Worm (Caenorhabditis elegans) whole organism, L4 larva: Measurements from ENCODE around the gene sru-30.
A peak's percentile ranks its signal among the peaks of the same experiment; 100 is the strongest.

Source experiments
- F10B5.3 ChIP-seq: sonication (generic microtip); optimal IDR thresholded peaks from 2 replicates; lab custom pipeline; 2016; ENCODE audit warnings: mild to moderate bottlenecking, missing genetic modification characterization, missing compliant biosample characterization
- F37D6.2 ChIP-seq: sonication (generic microtip); optimal IDR thresholded peaks from 2 replicates; lab custom pipeline; 2016; ENCODE audit warnings: mild to moderate bottlenecking, missing genetic modification characterization, missing compliant biosample characterization
- F44E2.7 ChIP-seq: fragments of 200-800 bp; sonication (Bioruptor generic); IDR thresholded peaks from 2 replicates; pipeline ENCODE4 v2.1.2; 2022; ENCODE audit warnings: missing genetic modification characterization, missing compliant biosample characterization
- T20F7.1 ChIP-seq: fragments of 200-800 bp; sonication (Bioruptor generic); optimal IDR thresholded peaks from 2 replicates; lab custom pipeline; 2018; ENCODE audit warnings: mild to moderate bottlenecking, missing genetic modification characterization, missing compliant biosample characterization
- Y105C5A.15 ChIP-seq: fragments of 200-800 bp; sonication (Bioruptor generic); IDR thresholded peaks from 2 replicates; pipeline ENCODE4 v1.3.6; 2022; ENCODE audit warnings: missing genetic modification characterization, missing compliant biosample characterization
- Y48G9A.11 ChIP-seq: fragments of 200-800 bp; sonication (Bioruptor generic); IDR thresholded peaks from 2 replicates; pipeline ENCODE4 v1.3.6; 2022; ENCODE audit warnings: missing genetic modification reagents, missing genetic modification characterization, missing compliant biosample characterization
- Y75B8A.6 ChIP-seq: fragments of 200-800 bp; sonication (Bioruptor generic); IDR thresholded peaks from 2 replicates; pipeline ENCODE4 v1.3.6; 2022; ENCODE audit warnings: missing genetic modification reagents, missing genetic modification characterization, missing compliant biosample characterization
- ZK546.5 ChIP-seq, 2 experiments: sonication (generic microtip); optimal IDR thresholded peaks; 2 replicates each; lab custom pipeline; 2017; ENCODE audit warnings: missing biosample characterization in 2 of 2, missing genetic modification characterization in 2 of 2
- aly-2 ChIP-seq: sonication (generic microtip); optimal IDR thresholded peaks from 2 replicates; lab custom pipeline; 2018; ENCODE audit warnings: missing biosample characterization, missing genetic modification characterization
- ama-1 ChIP-seq: fragments of 150-350 bp; optimal IDR thresholded peaks from 2 replicates; lab custom pipeline; 2014; ENCODE audit warnings: inconsistent platforms, mixed read lengths
- ceh-20 ChIP-seq: fragments of 200-800 bp; sonication (Bioruptor generic); IDR thresholded peaks from 2 replicates; pipeline ENCODE4 v1.3.6; 2022; ENCODE audit warnings: missing genetic modification reagents, missing genetic modification characterization, missing compliant biosample characterization
- daf-16 ChIP-seq, 3 experiments: sonication (generic microtip); optimal IDR thresholded peaks; 2 replicates each; lab custom pipeline; 2016 to 2017; ENCODE audit warnings: missing genetic modification characterization in 3 of 3, missing genetic modification reagents in 3 of 3, mild to moderate bottlenecking in 2 of 3, missing compliant biosample characterization in 2 of 3, missing biosample characterization in 1 of 3, moderate library complexity in 1 of 3
- daf-19 ChIP-seq: fragments of 200-800 bp; sonication (Bioruptor generic); conservative IDR thresholded peaks from 2 replicates; pipeline ENCODE4 v1.3.6; 2022; ENCODE audit warnings: missing genetic modification characterization, missing compliant biosample characterization
- dmd-6 ChIP-seq: fragments of 200-800 bp; sonication (Bioruptor generic); IDR thresholded peaks from 2 replicates; pipeline ENCODE4 v1.3.6; 2022; ENCODE audit warnings: missing genetic modification reagents, missing genetic modification characterization, missing compliant biosample characterization
- dmd-8 ChIP-seq: fragments of 200-800 bp; sonication (Bioruptor generic); IDR thresholded peaks from 2 replicates; pipeline ENCODE4 v1.3.6; 2022; ENCODE audit warnings: missing genetic modification characterization, missing compliant biosample characterization
- duxl-1 ChIP-seq: sonication (generic microtip); optimal IDR thresholded peaks from 2 replicates; lab custom pipeline; 2016; ENCODE audit warnings: mild to moderate bottlenecking, missing genetic modification characterization, moderate library complexity, missing compliant biosample characterization; ENCODE audit not compliant: poor library complexity
- dve-1 ChIP-seq: sonication (generic microtip); optimal IDR thresholded peaks from 2 replicates; lab custom pipeline; 2017; ENCODE audit warnings: antibody characterized with exemption, mild to moderate bottlenecking, missing genetic modification characterization, missing compliant biosample characterization; ENCODE audit not compliant: insufficient read depth
- hif-1 ChIP-seq, 2 experiments: sonication (generic microtip); optimal IDR thresholded peaks; 2 replicates each; lab custom pipeline; 2016 to 2017; ENCODE audit warnings: missing compliant biosample characterization in 2 of 2, missing genetic modification characterization in 2 of 2, missing genetic modification reagents in 2 of 2, missing genotype in 2 of 2, mild to moderate bottlenecking in 1 of 2
- hlh-11 ChIP-seq: fragments of 200-800 bp; sonication (Bioruptor generic); optimal IDR thresholded peaks from 2 replicates; lab custom pipeline; 2018; ENCODE audit warnings: mild to moderate bottlenecking, missing genetic modification characterization, missing compliant biosample characterization
- hlh-30 ChIP-seq: sonication (generic microtip); optimal IDR thresholded peaks from 2 replicates; lab custom pipeline; 2017; ENCODE audit warnings: antibody characterized with exemption, mild to moderate bottlenecking, missing genetic modification characterization, missing compliant biosample characterization; ENCODE audit not compliant: insufficient read depth
- hmg-1.1 ChIP-seq: fragments of 200-800 bp; sonication (Bioruptor generic); IDR thresholded peaks from 2 replicates; pipeline ENCODE4 v1.3.6; 2022; ENCODE audit warnings: missing genetic modification reagents, missing genetic modification characterization, missing compliant biosample characterization
- madf-9 ChIP-seq: fragments of 200-800 bp; sonication (Bioruptor generic); conservative IDR thresholded peaks from 2 replicates; pipeline ENCODE4 v1.3.6; 2022; ENCODE audit warnings: missing genetic modification reagents, missing genetic modification characterization, missing compliant biosample characterization
- mdl-1 ChIP-seq, 2 experiments: fragments of 150-350 bp in 1 of 2; sonication (generic microtip) in 1 of 2; optimal IDR thresholded peaks; 2 replicates each; lab custom pipeline; 2014 to 2017; ENCODE audit warnings: missing biosample characterization in 2 of 2, missing genetic modification characterization in 2 of 2
- mdt-29 ChIP-seq: fragments of 200-800 bp; sonication (Bioruptor generic); IDR thresholded peaks from 2 replicates; pipeline ENCODE4 v1.3.6; 2022; ENCODE audit warnings: missing genetic modification reagents, missing genetic modification characterization, missing compliant biosample characterization
- mes-2 ChIP-seq: sonication (generic microtip); optimal IDR thresholded peaks from 2 replicates; lab custom pipeline; 2016; ENCODE audit warnings: missing genotype, mild to moderate bottlenecking, missing genetic modification characterization, missing compliant biosample characterization; ENCODE audit not compliant: poor library complexity, severe bottlenecking
- mxl-2 ChIP-seq: fragments of 200-800 bp; sonication (Bioruptor generic); conservative IDR thresholded peaks from 2 replicates; pipeline ENCODE4 v1.3.6; 2022; ENCODE audit warnings: missing genetic modification reagents, missing genetic modification characterization, missing compliant biosample characterization
- mxl-3 ChIP-seq: fragments of 200-800 bp; sonication (Bioruptor generic); optimal IDR thresholded peaks from 2 replicates; lab custom pipeline; 2018; ENCODE audit warnings: mild to moderate bottlenecking, missing genetic modification characterization, missing compliant biosample characterization
- nhr-102 ChIP-seq: sonication (generic microtip); optimal IDR thresholded peaks from 2 replicates; lab custom pipeline; 2016; ENCODE audit warnings: mild to moderate bottlenecking, missing genetic modification characterization, moderate library complexity, missing compliant biosample characterization
- nhr-28 ChIP-seq: fragments of 150-350 bp; optimal IDR thresholded peaks from 2 replicates; lab custom pipeline; 2014; ENCODE audit warnings: missing biosample characterization, missing genetic modification characterization
- nhr-42 ChIP-seq: fragments of 200-800 bp; sonication (Bioruptor generic); IDR thresholded peaks from 2 replicates; pipeline ENCODE4 v1.3.6; 2022; ENCODE audit warnings: missing genetic modification characterization, missing compliant biosample characterization
- nhr-6 ChIP-seq: fragments of 150-350 bp; optimal IDR thresholded peaks from 2 replicates; lab custom pipeline; 2014; ENCODE audit warnings: missing biosample characterization, missing genetic modification characterization
- nhr-76 ChIP-seq: fragments of 150-350 bp; optimal IDR thresholded peaks from 2 replicates; lab custom pipeline; 2014; ENCODE audit warnings: missing biosample characterization, missing genetic modification characterization
- nhr-77 ChIP-seq: fragments of 150-350 bp; optimal IDR thresholded peaks from 2 replicates; lab custom pipeline; 2014; ENCODE audit warnings: missing biosample characterization, missing genetic modification characterization
- pha-4 ChIP-seq, 2 experiments: fragments of 150-350 bp in 1 of 2; fragments of 200-800 bp in 1 of 2; sonication (Bioruptor generic) in 1 of 2; IDR thresholded peaks in 1 of 2; optimal IDR thresholded peaks in 1 of 2; 2 replicates each; pipeline versions ENCODE4 v1.3.6 to Lab custom; 2014 to 2022; ENCODE audit warnings: missing genetic modification characterization in 2 of 2, missing genetic modification reagents in 2 of 2, missing biosample characterization in 1 of 2, missing compliant biosample characterization in 1 of 2
- php-3 ChIP-seq: fragments of 200-800 bp; sonication (Bioruptor generic); IDR thresholded peaks from 2 replicates; pipeline ENCODE4 v1.3.6; 2022; ENCODE audit warnings: missing genetic modification reagents, missing genetic modification characterization, missing compliant biosample characterization
- pqm-1 ChIP-seq: sonication (generic microtip); optimal IDR thresholded peaks from 2 replicates; lab custom pipeline; 2017; ENCODE audit warnings: missing biosample characterization, missing genetic modification characterization
- saeg-2 ChIP-seq: fragments of 200-800 bp; sonication (Bioruptor generic); IDR thresholded peaks from 2 replicates; pipeline ENCODE4 v1.3.6; 2022; ENCODE audit warnings: missing genetic modification reagents, missing genetic modification characterization, missing compliant biosample characterization
- sdz-12 ChIP-seq: fragments of 200-800 bp; sonication (Bioruptor generic); optimal IDR thresholded peaks from 2 replicates; lab custom pipeline; 2018; ENCODE audit warnings: mild to moderate bottlenecking, missing genetic modification characterization, missing compliant biosample characterization
- snpc-1.2 ChIP-seq: fragments of 200-800 bp; sonication (Bioruptor generic); IDR thresholded peaks from 2 replicates; pipeline ENCODE4 v1.3.6; 2022; ENCODE audit warnings: missing genetic modification reagents, missing genetic modification characterization, missing compliant biosample characterization
- spr-1 ChIP-seq: sonication (generic microtip); optimal IDR thresholded peaks from 2 replicates; lab custom pipeline; 2016; ENCODE audit warnings: mild to moderate bottlenecking, missing genetic modification characterization, missing compliant biosample characterization
- unc-62 ChIP-seq, 3 experiments: fragments of 150-350 bp in 1 of 3; sonication (generic microtip); optimal IDR thresholded peaks in 2 of 3; peaks in 1 of 3; 1 replicate in 1 of 3; 2 replicates in 2 of 3; lab custom pipeline; 2014 to 2017; ENCODE audit warnings: missing biosample characterization in 3 of 3, missing genetic modification characterization in 3 of 3, missing genetic modification reagents in 3 of 3, missing genotype in 1 of 3
- zag-1 ChIP-seq: fragments of 150-350 bp; optimal IDR thresholded peaks from 2 replicates; lab custom pipeline; 2014; ENCODE audit warnings: missing biosample characterization, missing genetic modification characterization
- zfp-2 ChIP-seq: sonication (generic microtip); optimal IDR thresholded peaks from 2 replicates; lab custom pipeline; 2016; ENCODE audit warnings: mild to moderate bottlenecking, missing genetic modification characterization, missing compliant biosample characterization
- zfp-3 ChIP-seq: fragments of 200-800 bp; sonication (Bioruptor generic); conservative IDR thresholded peaks from 2 replicates; pipeline ENCODE4 v1.3.6; 2022; ENCODE audit warnings: missing genetic modification reagents, missing genetic modification characterization, missing compliant biosample characterization

sru-30 gene

DNA sequence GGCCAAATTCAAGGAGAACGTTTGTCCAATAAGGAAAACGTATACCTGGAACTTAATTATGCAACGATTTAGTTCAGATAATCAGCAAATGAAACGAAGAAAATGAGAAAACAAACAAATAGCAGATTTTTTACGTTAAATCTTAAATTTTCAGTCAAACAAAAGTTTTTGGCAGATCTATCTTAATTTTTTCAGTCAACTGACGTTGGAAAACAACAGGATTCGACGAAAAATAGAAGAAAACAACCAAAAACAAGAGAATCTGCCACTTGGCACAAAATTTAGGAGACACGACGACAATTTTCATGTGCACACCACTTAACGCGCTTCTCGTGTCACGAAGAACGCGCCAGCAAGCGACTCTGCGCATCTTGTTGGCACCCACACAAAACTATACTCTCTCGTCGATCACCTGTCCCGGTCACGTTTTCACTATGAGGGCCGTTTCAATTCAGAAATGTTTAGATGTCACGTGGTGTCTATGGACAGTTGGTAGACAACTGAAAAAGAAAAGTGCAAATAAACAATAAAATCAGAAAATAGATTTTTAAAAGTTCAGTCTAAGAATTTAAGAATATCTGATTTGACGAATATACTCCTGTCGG is 23.9 kb upstream of the sru-30 start, which contains the start of gene ztf-7 (continued):
- TF ChIP-seq ZK546.5 (tag; optimal IDR thresholded peaks at IDR 0.05; lab: Kevin White, UChicago) (no peak), Y75B8A.6 (no peak), madf-9 (GFP tag; lab: Robert Waterston, UW) (peak; percentile 86), spr-1 (tag; lab: Kevin White, UChicago) (peak; percentile 91), zag-1 (no peak), nhr-76 (tag; lab: Kevin White, UChicago) (peak; percentile 48), hif-1 (tag; optimal IDR thresholded peaks at IDR 0.05; lab: Kevin White, UChicago) (peak; percentile 74 to 92), hmg-1.1 (GFP tag; lab: Robert Waterston, UW) (peak; percentile 91), nhr-102 (tag; lab: Kevin White, UChicago) (peak; percentile 97)

DNA sequence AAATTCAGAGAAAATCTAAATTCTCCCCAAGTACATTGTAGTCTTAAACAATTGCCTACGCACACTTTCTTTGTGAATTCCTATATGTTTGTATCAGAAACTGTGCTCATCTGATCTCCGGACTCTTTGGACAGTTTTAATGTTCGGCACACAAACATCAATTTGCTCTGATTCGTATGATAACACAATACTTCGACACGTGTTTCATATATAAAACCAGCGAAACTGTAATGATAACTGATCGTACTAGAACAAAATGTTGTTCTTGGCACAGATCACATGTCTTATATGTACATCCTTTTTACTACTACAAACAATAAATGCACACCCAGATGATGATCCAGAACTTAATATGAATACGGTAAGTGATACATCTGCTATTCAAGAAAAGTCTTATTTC is 22.3 kb upstream of the sru-30 start, which contains the start of gene lipl-2:
Gene lipl-2, plus strand, starts transcription at position 236 of the 400 bp plus-strand sequence.
- no peak for TF ChIP-seq mdt-29 (GFP tag; lab: Robert Waterston, UW)
- no peak for TF ChIP-seq F37D6.2 (tag; lab: Kevin White, UChicago)
- TF ChIP-seq ama-1 = no peak
- TF ChIP-seq hif-1 (tag; optimal IDR thresholded peaks at IDR 0.05; lab: Kevin White, UChicago) = no peak
- no peak for TF ChIP-seq Y105C5A.15 (GFP tag; lab: Robert Waterston, UW)
- TF ChIP-seq pha-4 (GFP tag; IDR thresholded peaks at IDR 0.05; lab: Robert Waterston, UW) = no peak
- TF ChIP-seq pha-4 (tag; optimal IDR thresholded peaks at IDR 0.05; lab: Kevin White, UChicago) = no peak
- TF ChIP-seq mxl-3 (GFP tag; lab: Kevin White, UChicago) = peak; percentile 32
- TF ChIP-seq F10B5.3 (tag; lab: Kevin White, UChicago) = no peak
- no peak for TF ChIP-seq zfp-2 (tag; lab: Kevin White, UChicago)
- no peak for TF ChIP-seq Y48G9A.11
- TF ChIP-seq unc-62 (GFP tag; optimal IDR thresholded peaks at IDR 0.05 in 1 of 2; lab: Kevin White, UChicago) = peak in 1 of 2 experiments; percentile 26
- no peak for TF ChIP-seq unc-62 (tag; optimal IDR thresholded peaks at IDR 0.05; lab: Kevin White, UChicago)
- peak; percentile 92 for TF ChIP-seq nhr-28 (tag; lab: Kevin White, UChicago)
- no peak for TF ChIP-seq aly-2 (tag; lab: Kevin White, UChicago)
- no peak for TF ChIP-seq saeg-2 (GFP tag; lab: Robert Waterston, UW)
- no peak for TF ChIP-seq daf-19
- peak; percentile 37 for TF ChIP-seq hlh-30
- TF ChIP-seq daf-16 (GFP tag; optimal IDR thresholded peaks at IDR 0.05; lab: Kevin White, UChicago) = no peak
- peak; percentile 90 for TF ChIP-seq daf-16 (tag; optimal IDR thresholded peaks at IDR 0.05; lab: Kevin White, UChicago)
- TF ChIP-seq snpc-1.2 (GFP tag; lab: Robert Waterston, UW) = no peak
- no peak for TF ChIP-seq mes-2 (tag; lab: Kevin White, UChicago)
- TF ChIP-seq F44E2.7 = no peak
- TF ChIP-seq T20F7.1 (GFP tag; lab: Kevin White, UChicago) = peak; percentile 33
- no peak for TF ChIP-seq zfp-3 (GFP tag; lab: Robert Waterston, UW)
- no peak for TF ChIP-seq sdz-12 (GFP tag; lab: Kevin White, UChicago)
- TF ChIP-seq mxl-2 = no peak
- TF ChIP-seq dmd-6 (GFP tag; lab: Robert Waterston, UW) = peak; percentile 79
- no peak for TF ChIP-seq duxl-1
- TF ChIP-seq nhr-102 (tag; lab: Kevin White, UChicago) = peak; percentile 3
- peak; percentile 69 for TF ChIP-seq php-3 (GFP tag; lab: Robert Waterston, UW)
- TF ChIP-seq nhr-42 = peak; percentile 62; the same call in 1 of the 2 replicates
- no peak for TF ChIP-seq pqm-1 (tag; lab: Kevin White, UChicago)
- no peak for TF ChIP-seq nhr-6 (tag; lab: Kevin White, UChicago)
- peak in 1 of 2 experiments; percentile 36 for TF ChIP-seq mdl-1 (tag; optimal IDR thresholded peaks at IDR 0.05; lab: Kevin White, UChicago)
- TF ChIP-seq ceh-20 (GFP tag; lab: Robert Waterston, UW) = no peak
- peak; percentile 60 for TF ChIP-seq nhr-77 (tag; lab: Kevin White, UChicago)
- TF ChIP-seq dmd-8 (GFP tag; lab: Robert Waterston, UW) = no peak
- no peak for TF ChIP-seq hmg-1.1 (GFP tag; lab: Robert Waterston, UW)
- TF ChIP-seq hlh-11 = peak; percentile 82
- peak; percentile 92 for TF ChIP-seq dve-1 (tag; lab: Kevin White, UChicago)
